Worm (Caenorhabditis elegans): ENCODE data around the gene vig-1.
A peak's percentile ranks its signal among the peaks of the same experiment; 100 is the strongest.

vig-1 gene

ce11 chrII:1320412-1320811 is 425 bp upstream of the vig-1 start (continued):
- no peak for TF ChIP-seq mab-5 (tag; optimal IDR thresholded peaks at IDR 0.05)
- peak; percentile 48 for TF ChIP-seq ztf-11 (tag; optimal IDR thresholded peaks at IDR 0.05)
- TF ChIP-seq lin-13 (tag; optimal IDR thresholded peaks at IDR 0.05): peak; percentile 97
- peak; percentile 88 for TF ChIP-seq ceh-39 (tag; optimal IDR thresholded peaks at IDR 0.05)

- TF ChIP-seq unc-62 (GFP tag; optimal IDR thresholded peaks at IDR 0.05) (no peak), bed-3 (GFP tag; optimal IDR thresholded peaks at IDR 0.05) (no peak), unc-39 (tag; optimal IDR thresholded peaks at IDR 0.05) (no peak), ham-2 (GFP tag; optimal IDR thresholded peaks at IDR 0.05) (no peak), mls-2 (tag; optimal IDR thresholded peaks at IDR 0.05) (no peak), drap-1 (GFP tag; optimal IDR thresholded peaks at IDR 0.05) (no peak), ces-1 (GFP tag; optimal IDR thresholded peaks at IDR 0.05) (no peak), M03D4.4 (tag; optimal IDR thresholded peaks at IDR 0.05) (no peak), cnd-1 (tag; optimal IDR thresholded peaks at IDR 0.05) (no peak), nhr-2 (tag; optimal IDR thresholded peaks at IDR 0.05) (no peak), hlh-1 (tag; optimal IDR thresholded peaks at IDR 0.05) (no peak), lsy-2 (tag; optimal IDR thresholded peaks at IDR 0.05) (no peak), nhr-12 (tag; optimal IDR thresholded peaks at IDR 0.05) (no peak), tbx-8 (GFP tag; optimal IDR thresholded peaks at IDR 0.05) (no peak), snpc-4 (tag; optimal IDR thresholded peaks at IDR 0.05) (no peak), ceh-83 (GFP tag; optimal IDR thresholded peaks at IDR 0.05) (no peak)
Observed at ce11 chrII:1322283-1323173, 1.7 kb downstream of the vig-1 start.

ce11 chrII:1323190-1323651 is 2.4 kb downstream of the vig-1 start:
- TF ChIP-seq nhr-2 (tag; optimal IDR thresholded peaks at IDR 0.05): no peak
- no peak for TF ChIP-seq elt-3 (tag; optimal IDR thresholded peaks at IDR 0.05)
- no peak for TF ChIP-seq unc-39 (tag; optimal IDR thresholded peaks at IDR 0.05)
- TF ChIP-seq lsy-2 (tag; optimal IDR thresholded peaks at IDR 0.05): peak; percentile 20
- TF ChIP-seq nhr-12 (tag; optimal IDR thresholded peaks at IDR 0.05): no peak
- no peak for TF ChIP-seq unc-62 (GFP tag; optimal IDR thresholded peaks at IDR 0.05)
- TF ChIP-seq zip-8 (tag; optimal IDR thresholded peaks at IDR 0.05): no peak
- TF ChIP-seq lin-32 (GFP tag; optimal IDR thresholded peaks at IDR 0.05): no peak
- no peak for TF ChIP-seq cnd-1 (tag; optimal IDR thresholded peaks at IDR 0.05)
- TF ChIP-seq lin-13 (tag; optimal IDR thresholded peaks at IDR 0.05): no peak
- TF ChIP-seq nhr-28 (tag; optimal IDR thresholded peaks at IDR 0.05): no peak
- no peak for TF ChIP-seq nhr-76 (tag; optimal IDR thresholded peaks at IDR 0.05)
- TF ChIP-seq bed-3 (GFP tag; optimal IDR thresholded peaks at IDR 0.05): no peak
- peak; percentile 97 for TF ChIP-seq ces-1 (GFP tag; optimal IDR thresholded peaks at IDR 0.05)
- TF ChIP-seq drap-1 (GFP tag; optimal IDR thresholded peaks at IDR 0.05): peak; percentile 13
- TF ChIP-seq flh-1 (GFP tag; optimal IDR thresholded peaks at IDR 0.05): no peak
- no peak for TF ChIP-seq ceh-39 (tag; optimal IDR thresholded peaks at IDR 0.05)
- TF ChIP-seq ceh-83 (GFP tag; optimal IDR thresholded peaks at IDR 0.05): no peak
- no peak for TF ChIP-seq mep-1 (tag; optimal IDR thresholded peaks at IDR 0.05)
- TF ChIP-seq hlh-1 (tag; optimal IDR thresholded peaks at IDR 0.05): no peak
- peak; percentile 58 for TF ChIP-seq mls-2 (tag; optimal IDR thresholded peaks at IDR 0.05)
- no peak for TF ChIP-seq sptf-1 (tag; optimal IDR thresholded peaks at IDR 0.05)
- TF ChIP-seq M03D4.4 (tag; optimal IDR thresholded peaks at IDR 0.05): no peak
- TF ChIP-seq ceh-43 (GFP tag; optimal IDR thresholded peaks at IDR 0.05): no peak
- TF ChIP-seq elt-1 (tag; optimal IDR thresholded peaks at IDR 0.05; ENCODE audit: borderline replicate concordance, insufficient read depth): no peak
- no peak for TF ChIP-seq blmp-1 (tag; optimal IDR thresholded peaks at IDR 0.05)
- no peak for TF ChIP-seq sem-2 (GFP tag; optimal IDR thresholded peaks at IDR 0.05)

- no peak for TF ChIP-seq nhr-12 (tag; optimal IDR thresholded peaks at IDR 0.05)
- TF ChIP-seq ces-1 (GFP tag; optimal IDR thresholded peaks at IDR 0.05): peak; percentile 75
- no peak for TF ChIP-seq elt-1 (tag; optimal IDR thresholded peaks at IDR 0.05; ENCODE audit: borderline replicate concordance, insufficient read depth)
Observed at ce11 chrII:1324017-1324416, 3.2 kb downstream of the vig-1 start.
